Worm (Caenorhabditis elegans) whole organism, late embryonic: ENCODE results near the gene C05D9.3.

ENCODE experiments used
- ama-1 ChIP-seq: fragments of 150-350 bp; optimal IDR thresholded peaks from 2 replicates; lab custom pipeline; 2014
- ceh-18 ChIP-seq: sonication (generic microtip); optimal IDR thresholded peaks from 2 replicates; lab custom pipeline; 2016; ENCODE audit warnings: missing genetic modification characterization, missing compliant biosample characterization
- ceh-31 ChIP-seq: sonication (generic microtip); optimal IDR thresholded peaks from 2 replicates; lab custom pipeline; 2016; ENCODE audit warnings: missing genetic modification characterization, missing compliant biosample characterization
- ceh-9 ChIP-seq: sonication (generic microtip); optimal IDR thresholded peaks from 2 replicates; lab custom pipeline; 2016; ENCODE audit warnings: mild to moderate bottlenecking, missing genetic modification characterization, inconsistent platforms, missing compliant biosample characterization
- elt-2 ChIP-seq: sonication (generic microtip); optimal IDR thresholded peaks from 2 replicates; lab custom pipeline; 2016; ENCODE audit warnings: missing genetic modification reagents, missing genetic modification characterization, missing compliant biosample characterization
- fkh-10 ChIP-seq: fragments of 150-350 bp; optimal IDR thresholded peaks from 2 replicates; lab custom pipeline; 2014; ENCODE audit warnings: missing biosample characterization, missing genetic modification reagents, missing genetic modification characterization
- madf-2 ChIP-seq: sonication (generic microtip); optimal IDR thresholded peaks from 2 replicates; lab custom pipeline; 2017; ENCODE audit warnings: missing genetic modification characterization, missing compliant biosample characterization
- nfya-1 ChIP-seq: sonication (generic microtip); optimal IDR thresholded peaks from 2 replicates; lab custom pipeline; 2017; ENCODE audit warnings: missing genetic modification characterization, mild to moderate bottlenecking, missing compliant biosample characterization, antibody characterized with exemption, moderate library complexity
- odd-2 ChIP-seq: sonication (generic microtip); optimal IDR thresholded peaks from 2 replicates; lab custom pipeline; 2017; ENCODE audit warnings: antibody characterized with exemption, mild to moderate bottlenecking, missing genetic modification characterization, missing compliant biosample characterization
- pat-9 ChIP-seq: fragments of 200-800 bp; sonication (Bioruptor generic); optimal IDR thresholded peaks from 2 replicates; lab custom pipeline; 2018; ENCODE audit warnings: mild to moderate bottlenecking, missing genetic modification characterization, moderate library complexity, missing compliant biosample characterization
- pha-2 ChIP-seq: sonication (generic microtip); optimal IDR thresholded peaks from 2 replicates; lab custom pipeline; 2017; ENCODE audit warnings: mild to moderate bottlenecking, missing genetic modification characterization, missing compliant biosample characterization
- pros-1 ChIP-seq: fragments of 150-350 bp; optimal IDR thresholded peaks from 2 replicates; lab custom pipeline; 2014; ENCODE audit warnings: missing biosample characterization, missing genetic modification reagents, missing genetic modification characterization
- sdc-2 ChIP-seq: sonication (generic microtip); optimal IDR thresholded peaks from 2 replicates; lab custom pipeline; 2016; ENCODE audit warnings: missing genotype, missing genetic modification characterization, missing compliant biosample characterization
- unc-55 ChIP-seq: sonication (generic microtip); optimal IDR thresholded peaks from 2 replicates; lab custom pipeline; 2017; ENCODE audit warnings: missing biosample characterization, missing genetic modification reagents, missing genetic modification characterization

- TF ChIP-seq ceh-18 (tag; lab: Kevin White, UChicago) (no peak), sdc-2 (tag; lab: Kevin White, UChicago) (no peak), pat-9 (tag; lab: Kevin White, UChicago) (no peak), pros-1 (tag; lab: Kevin White, UChicago) (no peak), ceh-31 (tag; lab: Kevin White, UChicago) (no peak), madf-2 (no peak), nfya-1 (tag; lab: Kevin White, UChicago) (no peak), ama-1 (lab: Kevin White, UChicago) (no peak), unc-55 (GFP tag; lab: Kevin White, UChicago) (no peak), pha-2 (tag; lab: Kevin White, UChicago) (no peak), fkh-10 (GFP tag; lab: Kevin White, UChicago) (no peak), ceh-9 (tag; lab: Kevin White, UChicago) (no peak), odd-2 (tag; lab: Kevin White, UChicago) (no peak), elt-2 (peak; percentile 27)
Measured at ce11 chrX:1117252-1117651, 5.5 kb downstream of the C05D9.3 start.
